Worm (Caenorhabditis elegans) whole organism, L3 larva: ENCODE data around the gene Y54F10BM.21.

ENCODE experiments used
- R02D3.7 ChIP-seq: fragments of 150-350 bp; optimal IDR thresholded peaks from 2 replicates; lab custom pipeline; 2014; ENCODE audit warnings: missing biosample characterization, missing genetic modification characterization
- ceh-28 ChIP-seq: fragments of 150-350 bp; optimal IDR thresholded peaks from 2 replicates; lab custom pipeline; 2014; ENCODE audit warnings: missing biosample characterization, missing genetic modification reagents, missing genetic modification characterization
- egl-5 ChIP-seq: fragments of 150-350 bp; optimal IDR thresholded peaks from 2 replicates; lab custom pipeline; 2017; ENCODE audit warnings: missing biosample characterization, missing genetic modification reagents, missing genetic modification characterization, inconsistent platforms
- fkh-10 ChIP-seq: sonication (generic microtip); optimal IDR thresholded peaks from 2 replicates; lab custom pipeline; 2017; ENCODE audit warnings: missing biosample characterization, missing genetic modification reagents, missing genetic modification characterization
- lsy-12 ChIP-seq: sonication (generic microtip); optimal IDR thresholded peaks from 2 replicates; lab custom pipeline; 2016; ENCODE audit warnings: mild to moderate bottlenecking, missing genetic modification characterization, missing compliant biosample characterization
- nfya-1 ChIP-seq: sonication (generic microtip); optimal IDR thresholded peaks from 2 replicates; lab custom pipeline; 2017; ENCODE audit warnings: missing genetic modification characterization, mild to moderate bottlenecking, missing compliant biosample characterization, antibody characterized with exemption, moderate library complexity; ENCODE audit not compliant: insufficient read depth
- nhr-23 ChIP-seq: fragments of 150-350 bp; optimal IDR thresholded peaks from 2 replicates; lab custom pipeline; 2014; ENCODE audit warnings: missing biosample characterization, missing genetic modification reagents, missing genetic modification characterization
- sea-2 ChIP-seq: fragments of 150-350 bp; sonication (generic microtip); optimal IDR thresholded peaks from 4 replicates; lab custom pipeline; 2014; ENCODE audit warnings: missing biosample characterization, missing genetic modification reagents, missing genetic modification characterization
- skn-1 ChIP-seq: fragments of 150-350 bp; optimal IDR thresholded peaks from 2 replicates; lab custom pipeline; 2014; ENCODE audit warnings: missing biosample characterization, missing genetic modification characterization

Y54F10BM.21 gene

ce11 chrIII:2324703-2325102 is 47.8 kb downstream of the Y54F10BM.21 start:
- TF ChIP-seq sea-2: no peak
- TF ChIP-seq R02D3.7 (tag; lab: Kevin White, UChicago): no peak
- no peak for TF ChIP-seq lsy-12 (tag; lab: Kevin White, UChicago)
- no peak for TF ChIP-seq fkh-10 (GFP tag; lab: Kevin White, UChicago)
- TF ChIP-seq egl-5 (tag; lab: Kevin White, UChicago): no peak
- no peak for TF ChIP-seq skn-1 (tag; lab: Kevin White, UChicago)
- peak; percentile 89 for TF ChIP-seq nfya-1 (tag; lab: Kevin White, UChicago)
- TF ChIP-seq, all 47 proteins: peak for 1

- no peak for TF ChIP-seq nhr-23
- peak; percentile 86 for TF ChIP-seq ceh-28 (tag; lab: Kevin White, UChicago)
- TF ChIP-seq, all 47 proteins: peak for 1
Measured at ce11 chrIII:2328612-2329011, 51.7 kb downstream of the Y54F10BM.21 start.
